Fruit fly (Drosophila melanogaster) whole organism, wandering third instar larva: ENCODE data around the gene PCID2.

Experiments used
- Myc ChIP-seq: fragments of >200 bp; optimal IDR thresholded peaks from 2 replicates; lab custom pipeline; 2017
- N ChIP-seq: fragments of >200 bp; optimal IDR thresholded peaks from 2 replicates; lab custom pipeline; 2018; ENCODE audit warnings: missing biosample characterization, missing external identifiers, missing genetic modification characterization
- brk ChIP-seq: fragments of 200-800 bp; sonication (Bioruptor generic); optimal IDR thresholded peaks from 2 replicates; lab custom pipeline; 2016; ENCODE audit warnings: missing biosample characterization, mild to moderate bottlenecking, missing genetic modification characterization
- dmrt93B ChIP-seq: fragments of 200-800 bp; sonication (Bioruptor generic); optimal IDR thresholded peaks from 2 replicates; lab custom pipeline; 2018; ENCODE audit warnings: missing biosample characterization, mild to moderate bottlenecking, missing genetic modification characterization
- psq ChIP-seq: fragments of 200-800 bp; sonication (Bioruptor generic); optimal IDR thresholded peaks from 3 replicates; lab custom pipeline; 2017; ENCODE audit warnings: missing biosample characterization, mild to moderate bottlenecking, missing genetic modification characterization, moderate library complexity
- usp ChIP-seq: fragments of >200 bp; optimal IDR thresholded peaks from 2 replicates; lab custom pipeline; 2017; ENCODE audit warnings: missing biosample characterization, missing genetic modification characterization

DNA sequence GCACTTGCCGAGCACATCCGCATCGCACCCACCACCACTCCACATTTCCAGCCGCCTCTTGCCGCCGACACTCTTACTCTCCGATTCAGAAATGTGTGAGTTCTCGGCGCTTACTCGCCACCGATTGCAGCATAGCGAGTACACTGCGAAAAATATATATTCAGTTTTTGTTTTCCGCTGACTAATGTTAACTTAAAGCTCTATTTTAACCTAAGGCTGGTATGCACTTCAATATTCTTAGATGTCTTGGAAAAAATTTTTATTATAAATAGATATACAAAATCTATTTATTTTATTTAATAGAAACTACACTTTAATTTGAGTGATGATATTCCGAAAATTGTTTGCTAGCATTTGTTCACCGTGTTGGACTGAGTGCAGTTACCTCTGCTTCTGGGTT, 27.0 kb upstream of the PCID2 start:
- TF ChIP-seq brk (GFP tag; lab: Kevin White, UChicago) (no peak), dmrt93B (no peak), Myc (no peak), N (GFP tag; lab: Kevin White, UChicago) (no peak), usp (GFP tag; lab: Kevin White, UChicago) (no peak), psq (no peak)
